Worm (Caenorhabditis elegans) whole organism, mixed stage, embryonic: Measurements from ENCODE around the gene K07F5.7.
"Not testable (repeated sequence)": the region's sequence is repeated elsewhere in the genome, so short reads cannot be mapped to it uniquely, and the experiment has no call there.

Experiments
- M03D4.4 ChIP-seq: sonication (generic microtip); optimal IDR thresholded peaks from 2 replicates; lab custom pipeline; 2017; ENCODE audit warnings: mild to moderate bottlenecking, missing genetic modification characterization, missing compliant biosample characterization
- bed-3 ChIP-seq: fragments of 200-800 bp; sonication (Bioruptor generic); optimal IDR thresholded peaks from 3 replicates; lab custom pipeline; 2018; ENCODE audit warnings: mild to moderate bottlenecking, missing genetic modification characterization, moderate library complexity, missing compliant biosample characterization
- blmp-1 ChIP-seq: fragments of 150-350 bp; optimal IDR thresholded peaks from 2 replicates; lab custom pipeline; 2014; ENCODE audit warnings: missing biosample characterization, missing genetic modification characterization
- ceh-39 ChIP-seq: fragments of 150-350 bp; optimal IDR thresholded peaks from 2 replicates; lab custom pipeline; 2014; ENCODE audit warnings: missing biosample characterization, missing genetic modification characterization
- ceh-43 ChIP-seq: fragments of 200-800 bp; sonication (Bioruptor generic); optimal IDR thresholded peaks from 2 replicates; lab custom pipeline; 2018; ENCODE audit warnings: mild to moderate bottlenecking, missing genetic modification characterization, moderate library complexity, missing compliant biosample characterization
- ceh-83 ChIP-seq: fragments of 200-800 bp; sonication (Bioruptor generic); optimal IDR thresholded peaks from 2 replicates; lab custom pipeline; 2018; ENCODE audit warnings: mild to moderate bottlenecking, missing genetic modification characterization, missing compliant biosample characterization
- cnd-1 ChIP-seq: fragments of 200-800 bp; sonication (Bioruptor generic); optimal IDR thresholded peaks from 2 replicates; lab custom pipeline; 2018; ENCODE audit warnings: mild to moderate bottlenecking, missing genetic modification characterization, missing compliant biosample characterization
- drap-1 ChIP-seq: fragments of 200-800 bp; sonication (Bioruptor generic); optimal IDR thresholded peaks from 3 replicates; lab custom pipeline; 2018; ENCODE audit warnings: mild to moderate bottlenecking, missing genetic modification characterization, missing compliant biosample characterization
- elt-3 ChIP-seq: fragments of 150-350 bp; optimal IDR thresholded peaks from 2 replicates; lab custom pipeline; 2014; ENCODE audit warnings: missing biosample characterization, missing genetic modification characterization
- flh-1 ChIP-seq: fragments of 200-800 bp; sonication (Bioruptor generic); optimal IDR thresholded peaks from 2 replicates; lab custom pipeline; 2018; ENCODE audit warnings: mild to moderate bottlenecking, missing genetic modification characterization, moderate library complexity, missing compliant biosample characterization
- ham-2 ChIP-seq: fragments of 200-800 bp; sonication (Bioruptor generic); optimal IDR thresholded peaks from 2 replicates; lab custom pipeline; 2018; ENCODE audit warnings: mild to moderate bottlenecking, missing genetic modification characterization, missing compliant biosample characterization
- hlh-1 ChIP-seq: fragments of 150-350 bp; optimal IDR thresholded peaks from 2 replicates; lab custom pipeline; 2014; ENCODE audit warnings: missing biosample characterization, missing genetic modification reagents, missing genetic modification characterization
- lin-13 ChIP-seq: fragments of 150-350 bp; optimal IDR thresholded peaks from 2 replicates; lab custom pipeline; 2014; ENCODE audit warnings: missing biosample characterization, missing genetic modification characterization
- lsy-2 ChIP-seq: fragments of 150-350 bp; optimal IDR thresholded peaks from 2 replicates; lab custom pipeline; 2014; ENCODE audit warnings: missing biosample characterization, missing genetic modification characterization
- mab-5 ChIP-seq: fragments of 150-350 bp; optimal IDR thresholded peaks from 2 replicates; lab custom pipeline; 2014; ENCODE audit warnings: missing biosample characterization, missing genetic modification characterization
- mep-1 ChIP-seq: fragments of 150-350 bp; optimal IDR thresholded peaks from 2 replicates; lab custom pipeline; 2017; ENCODE audit warnings: missing biosample characterization, missing genetic modification reagents, missing genetic modification characterization, inconsistent platforms
- mls-2 ChIP-seq: sonication (generic microtip); optimal IDR thresholded peaks from 2 replicates; lab custom pipeline; 2016; ENCODE audit warnings: mild to moderate bottlenecking, missing genetic modification characterization, moderate library complexity, missing compliant biosample characterization
- nhr-12 ChIP-seq: fragments of 150-350 bp; optimal IDR thresholded peaks from 2 replicates; lab custom pipeline; 2014; ENCODE audit warnings: missing biosample characterization, missing genetic modification characterization
- nhr-237 ChIP-seq: fragments of 150-350 bp; optimal IDR thresholded peaks from 2 replicates; lab custom pipeline; 2014; ENCODE audit warnings: missing biosample characterization, missing genetic modification characterization
- nhr-28 ChIP-seq: fragments of 150-350 bp; optimal IDR thresholded peaks from 2 replicates; lab custom pipeline; 2014; ENCODE audit warnings: missing biosample characterization, missing genetic modification characterization
- nhr-76 ChIP-seq: sonication (generic microtip); optimal IDR thresholded peaks from 2 replicates; lab custom pipeline; 2017; ENCODE audit warnings: missing biosample characterization, missing genetic modification characterization
- pha-4 ChIP-seq: fragments of 150-350 bp; optimal IDR thresholded peaks from 2 replicates; lab custom pipeline; 2018; ENCODE audit warnings: missing biosample characterization, missing genetic modification reagents, missing genetic modification characterization
- sem-2 ChIP-seq: fragments of 200-800 bp; sonication (Bioruptor generic); optimal IDR thresholded peaks from 2 replicates; lab custom pipeline; 2018; ENCODE audit warnings: mild to moderate bottlenecking, missing genetic modification characterization, missing compliant biosample characterization
- snpc-4 ChIP-seq: fragments of 150-350 bp; optimal IDR thresholded peaks from 2 replicates; lab custom pipeline; 2014; ENCODE audit warnings: missing biosample characterization, missing genetic modification characterization
- sptf-1 ChIP-seq: sonication (generic microtip); optimal IDR thresholded peaks from 2 replicates; lab custom pipeline; 2017; ENCODE audit warnings: mild to moderate bottlenecking, missing genetic modification characterization, moderate library complexity, missing compliant biosample characterization
- tbx-8 ChIP-seq: fragments of 200-800 bp; sonication (Bioruptor generic); optimal IDR thresholded peaks from 2 replicates; lab custom pipeline; 2018; ENCODE audit warnings: mild to moderate bottlenecking, missing genetic modification characterization, moderate library complexity, missing compliant biosample characterization
- unc-120 ChIP-seq: sonication (generic microtip); optimal IDR thresholded peaks from 2 replicates; lab custom pipeline; 2017; ENCODE audit warnings: missing genetic modification characterization, missing compliant biosample characterization; ENCODE audit not compliant: poor library complexity, severe bottlenecking
- unc-39 ChIP-seq: fragments of 150-350 bp; optimal IDR thresholded peaks from 2 replicates; lab custom pipeline; 2014; ENCODE audit warnings: missing biosample characterization, missing genetic modification characterization
- unc-62 ChIP-seq: fragments of 150-350 bp; optimal IDR thresholded peaks from 2 replicates; lab custom pipeline; 2014; ENCODE audit warnings: missing biosample characterization, missing genetic modification reagents, missing genetic modification characterization
- zip-8 ChIP-seq: fragments of 150-350 bp; optimal IDR thresholded peaks from 2 replicates; lab custom pipeline; 2014; ENCODE audit warnings: missing biosample characterization, missing genetic modification characterization
- ztf-11 ChIP-seq: fragments of 150-350 bp; optimal IDR thresholded peaks from 2 replicates; lab custom pipeline; 2014; ENCODE audit warnings: missing biosample characterization, missing genetic modification characterization

K07F5.7 gene

DNA sequence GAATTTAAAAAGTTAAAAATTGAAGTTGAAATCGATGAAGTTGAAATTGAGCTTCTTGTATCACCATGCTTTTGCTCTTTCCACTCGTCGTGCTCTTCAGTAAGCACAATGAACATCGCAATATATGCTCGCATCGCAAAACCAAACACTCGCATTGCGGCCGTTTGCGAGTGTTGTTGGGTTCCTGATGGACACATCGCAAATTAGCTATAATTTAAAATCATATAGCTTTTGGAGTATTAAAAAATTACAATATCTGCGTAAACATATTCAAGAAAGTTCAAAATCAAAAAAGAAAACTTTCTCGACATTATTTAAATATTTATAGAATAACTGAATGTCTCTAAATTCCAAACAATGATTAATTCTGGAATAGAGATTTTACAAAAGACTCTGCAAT lies 5.9 kb downstream of the K07F5.7 start, which contains the start of gene K07F5.17:
TSS of gene K07F5.17 (plus strand) at position 301 of the 400 bp plus-strand sequence.
- TF ChIP-seq sptf-1 (tag; lab: Kevin White, UChicago) (no peak), unc-120 (tag; lab: Kevin White, UChicago) (no peak), ham-2 (GFP tag; lab: Kevin White, UChicago) (no peak), flh-1 (GFP tag; lab: Kevin White, UChicago) (no peak), nhr-28 (tag; lab: Kevin White, UChicago) (no peak), blmp-1 (tag; lab: Kevin White, UChicago) (no peak)

- TF ChIP-seq lsy-2 (tag; lab: Kevin White, UChicago): no peak
- no peak for TF ChIP-seq cnd-1
- TF ChIP-seq sptf-1 (tag; lab: Kevin White, UChicago): no peak
- TF ChIP-seq ceh-43 (GFP tag; lab: Kevin White, UChicago): no peak
- TF ChIP-seq ceh-39 (tag; lab: Kevin White, UChicago): no peak
- TF ChIP-seq unc-62 (GFP tag; lab: Kevin White, UChicago): no peak
- no peak for TF ChIP-seq pha-4 (tag; lab: Kevin White, UChicago)
- no peak for TF ChIP-seq nhr-12 (tag; lab: Kevin White, UChicago)
- no peak for TF ChIP-seq mls-2
- TF ChIP-seq zip-8 (tag; lab: Kevin White, UChicago): no peak
Measured at ce11 chrIV:9840984-9841590, 6.9 kb downstream of the K07F5.7 start, which contains the start of the genes kin-24 and msp-56. kin-24 (minus strand) TSS chrIV:9841084. msp-56 (plus strand) TSS chrIV:9841540.

DNA sequence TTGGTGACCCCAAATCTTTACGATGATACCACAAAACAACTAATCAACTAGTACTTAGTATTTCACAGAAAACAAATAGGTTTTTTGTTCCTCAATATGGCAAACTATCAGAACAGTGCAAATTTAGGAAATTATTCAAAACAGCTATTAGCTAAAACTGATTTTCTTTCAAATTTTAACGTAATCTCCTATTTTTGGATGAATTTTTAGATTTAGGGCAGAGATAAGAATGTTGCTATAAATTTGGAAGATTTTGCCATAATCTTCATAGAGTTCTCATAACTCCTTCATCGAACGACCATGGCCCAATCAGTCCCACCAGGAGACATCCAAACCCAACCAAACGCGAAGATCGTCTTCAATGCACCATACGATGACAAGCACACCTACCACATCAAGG lies 10.6 kb downstream of the K07F5.7 start, which contains the start of gene msp-10:
TSS of gene msp-10 (plus strand) at position 301 of the 400 bp plus-strand sequence.
- TF ChIP-seq unc-120, lsy-2, mep-1 (tag; lab: Kevin White, UChicago): not testable (repeated sequence)

DNA sequence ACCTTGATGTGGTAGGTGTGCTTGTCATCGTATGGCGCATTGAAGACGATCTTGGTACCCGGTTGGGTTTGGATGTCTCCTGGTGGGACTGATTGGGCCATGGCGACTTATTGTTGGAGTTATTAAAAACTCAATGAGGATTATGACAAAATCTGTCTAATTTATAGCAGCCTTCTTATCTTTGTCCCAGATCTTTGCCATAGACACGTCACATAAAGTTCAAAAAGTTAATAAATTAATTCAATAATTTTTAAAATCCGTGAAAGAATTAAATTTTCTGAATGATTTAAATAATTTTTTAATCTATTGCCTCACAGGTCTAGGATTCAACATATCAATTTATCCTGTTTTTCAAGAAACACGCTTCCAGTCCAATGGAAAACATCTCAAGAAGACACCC lies 11.7 kb downstream of the K07F5.7 start, which contains the start of gene msp-81:
TSS of gene msp-81 (minus strand) at position 101 of the 400 bp plus-strand sequence.
- TF ChIP-seq cnd-1 (no peak), nhr-28 (tag; lab: Kevin White, UChicago) (no peak), lin-13 (tag; lab: Kevin White, UChicago) (no peak), ztf-11 (tag; lab: Kevin White, UChicago) (no peak), ceh-83 (GFP tag; lab: Kevin White, UChicago) (no peak), tbx-8 (GFP tag; lab: Kevin White, UChicago) (no peak), mep-1 (tag; lab: Kevin White, UChicago) (no peak), snpc-4 (tag; lab: Kevin White, UChicago) (no peak), M03D4.4 (no peak), unc-62 (GFP tag; lab: Kevin White, UChicago) (no peak), nhr-76 (no peak), ceh-39 (tag; lab: Kevin White, UChicago) (no peak), mab-5 (no peak), elt-3 (no peak), unc-39 (tag; lab: Kevin White, UChicago) (no peak), zip-8 (tag; lab: Kevin White, UChicago) (no peak), sem-2 (no peak), ceh-43 (GFP tag; lab: Kevin White, UChicago) (no peak)

- TF ChIP-seq unc-120 (tag; lab: Kevin White, UChicago) (no peak), drap-1 (GFP tag; lab: Kevin White, UChicago) (no peak), unc-39 (tag; lab: Kevin White, UChicago) (no peak), hlh-1 (tag; lab: Kevin White, UChicago) (no peak), bed-3 (no peak), nhr-237 (tag; lab: Kevin White, UChicago) (no peak), cnd-1 (no peak)
- TF ChIP-seq, all 35 proteins: peak for 0
Measured at ce11 chrIV:9833337-9833736, 14.6 kb downstream of the K07F5.7 start.
